Worm (Caenorhabditis elegans) whole organism, mixed stage, embryonic: Measurements from ENCODE around the gene eps-8.

Source experiments
- M03D4.4 ChIP-seq: sonication (generic microtip); optimal IDR thresholded peaks from 2 replicates; lab custom pipeline; 2017; ENCODE audit warnings: mild to moderate bottlenecking, missing genetic modification characterization, missing compliant biosample characterization
- bed-3 ChIP-seq: fragments of 200-800 bp; sonication (Bioruptor generic); optimal IDR thresholded peaks from 3 replicates; lab custom pipeline; 2018; ENCODE audit warnings: mild to moderate bottlenecking, missing genetic modification characterization, moderate library complexity, missing compliant biosample characterization
- blmp-1 ChIP-seq: fragments of 150-350 bp; optimal IDR thresholded peaks from 2 replicates; lab custom pipeline; 2014; ENCODE audit warnings: missing biosample characterization, missing genetic modification characterization
- ceh-39 ChIP-seq: fragments of 150-350 bp; optimal IDR thresholded peaks from 2 replicates; lab custom pipeline; 2014; ENCODE audit warnings: missing biosample characterization, missing genetic modification characterization
- ceh-43 ChIP-seq: fragments of 200-800 bp; sonication (Bioruptor generic); optimal IDR thresholded peaks from 2 replicates; lab custom pipeline; 2018; ENCODE audit warnings: mild to moderate bottlenecking, missing genetic modification characterization, moderate library complexity, missing compliant biosample characterization
- ceh-83 ChIP-seq: fragments of 200-800 bp; sonication (Bioruptor generic); optimal IDR thresholded peaks from 2 replicates; lab custom pipeline; 2018; ENCODE audit warnings: mild to moderate bottlenecking, missing genetic modification characterization, missing compliant biosample characterization
- ces-1 ChIP-seq: fragments of 150-350 bp; optimal IDR thresholded peaks from 2 replicates; lab custom pipeline; 2014; ENCODE audit warnings: missing biosample characterization, missing genetic modification reagents, missing genetic modification characterization
- cnd-1 ChIP-seq: fragments of 200-800 bp; sonication (Bioruptor generic); optimal IDR thresholded peaks from 2 replicates; lab custom pipeline; 2018; ENCODE audit warnings: mild to moderate bottlenecking, missing genetic modification characterization, missing compliant biosample characterization
- drap-1 ChIP-seq: fragments of 200-800 bp; sonication (Bioruptor generic); optimal IDR thresholded peaks from 3 replicates; lab custom pipeline; 2018; ENCODE audit warnings: mild to moderate bottlenecking, missing genetic modification characterization, missing compliant biosample characterization
- elt-1 ChIP-seq: sonication (generic microtip); optimal IDR thresholded peaks from 2 replicates; lab custom pipeline; 2017; ENCODE audit warnings: missing genetic modification characterization, mild to moderate bottlenecking, missing compliant biosample characterization, antibody characterized with exemption, moderate library complexity, borderline replicate concordance; ENCODE audit not compliant: insufficient read depth
- elt-3 ChIP-seq: fragments of 150-350 bp; optimal IDR thresholded peaks from 2 replicates; lab custom pipeline; 2014; ENCODE audit warnings: missing biosample characterization, missing genetic modification characterization
- flh-1 ChIP-seq: fragments of 200-800 bp; sonication (Bioruptor generic); optimal IDR thresholded peaks from 2 replicates; lab custom pipeline; 2018; ENCODE audit warnings: mild to moderate bottlenecking, missing genetic modification characterization, moderate library complexity, missing compliant biosample characterization
- ham-2 ChIP-seq: fragments of 200-800 bp; sonication (Bioruptor generic); optimal IDR thresholded peaks from 2 replicates; lab custom pipeline; 2018; ENCODE audit warnings: mild to moderate bottlenecking, missing genetic modification characterization, missing compliant biosample characterization
- hlh-1 ChIP-seq: fragments of 150-350 bp; optimal IDR thresholded peaks from 2 replicates; lab custom pipeline; 2014; ENCODE audit warnings: missing biosample characterization, missing genetic modification reagents, missing genetic modification characterization
- lin-13 ChIP-seq: fragments of 150-350 bp; optimal IDR thresholded peaks from 2 replicates; lab custom pipeline; 2014; ENCODE audit warnings: missing biosample characterization, missing genetic modification characterization
- lin-32 ChIP-seq: fragments of 200-800 bp; sonication (Bioruptor generic); optimal IDR thresholded peaks from 2 replicates; lab custom pipeline; 2018; ENCODE audit warnings: mild to moderate bottlenecking, missing genetic modification characterization, missing compliant biosample characterization
- lsy-2 ChIP-seq: fragments of 150-350 bp; optimal IDR thresholded peaks from 2 replicates; lab custom pipeline; 2014; ENCODE audit warnings: missing biosample characterization, missing genetic modification characterization
- mab-5 ChIP-seq: fragments of 150-350 bp; optimal IDR thresholded peaks from 2 replicates; lab custom pipeline; 2014; ENCODE audit warnings: missing biosample characterization, missing genetic modification characterization
- mep-1 ChIP-seq: fragments of 150-350 bp; optimal IDR thresholded peaks from 2 replicates; lab custom pipeline; 2017; ENCODE audit warnings: missing biosample characterization, missing genetic modification reagents, missing genetic modification characterization, inconsistent platforms
- mls-2 ChIP-seq: sonication (generic microtip); optimal IDR thresholded peaks from 2 replicates; lab custom pipeline; 2016; ENCODE audit warnings: mild to moderate bottlenecking, missing genetic modification characterization, moderate library complexity, missing compliant biosample characterization
- nhr-12 ChIP-seq: fragments of 150-350 bp; optimal IDR thresholded peaks from 2 replicates; lab custom pipeline; 2014; ENCODE audit warnings: missing biosample characterization, missing genetic modification characterization
- nhr-2 ChIP-seq: fragments of 150-350 bp; optimal IDR thresholded peaks from 2 replicates; lab custom pipeline; 2014; ENCODE audit warnings: missing biosample characterization, missing genetic modification characterization
- nhr-237 ChIP-seq: fragments of 150-350 bp; optimal IDR thresholded peaks from 2 replicates; lab custom pipeline; 2014; ENCODE audit warnings: missing biosample characterization, missing genetic modification characterization
- nhr-28 ChIP-seq: fragments of 150-350 bp; optimal IDR thresholded peaks from 2 replicates; lab custom pipeline; 2014; ENCODE audit warnings: missing biosample characterization, missing genetic modification characterization
- nhr-76 ChIP-seq: sonication (generic microtip); optimal IDR thresholded peaks from 2 replicates; lab custom pipeline; 2017; ENCODE audit warnings: missing biosample characterization, missing genetic modification characterization
- pha-4 ChIP-seq: fragments of 150-350 bp; optimal IDR thresholded peaks from 2 replicates; lab custom pipeline; 2018; ENCODE audit warnings: missing biosample characterization, missing genetic modification reagents, missing genetic modification characterization
- sem-2 ChIP-seq: fragments of 200-800 bp; sonication (Bioruptor generic); optimal IDR thresholded peaks from 2 replicates; lab custom pipeline; 2018; ENCODE audit warnings: mild to moderate bottlenecking, missing genetic modification characterization, missing compliant biosample characterization
- snpc-4 ChIP-seq: fragments of 150-350 bp; optimal IDR thresholded peaks from 2 replicates; lab custom pipeline; 2014; ENCODE audit warnings: missing biosample characterization, missing genetic modification characterization
- sptf-1 ChIP-seq: sonication (generic microtip); optimal IDR thresholded peaks from 2 replicates; lab custom pipeline; 2017; ENCODE audit warnings: mild to moderate bottlenecking, missing genetic modification characterization, moderate library complexity, missing compliant biosample characterization
- tbx-8 ChIP-seq: fragments of 200-800 bp; sonication (Bioruptor generic); optimal IDR thresholded peaks from 2 replicates; lab custom pipeline; 2018; ENCODE audit warnings: mild to moderate bottlenecking, missing genetic modification characterization, moderate library complexity, missing compliant biosample characterization
- unc-120 ChIP-seq: sonication (generic microtip); optimal IDR thresholded peaks from 2 replicates; lab custom pipeline; 2017; ENCODE audit warnings: missing genetic modification characterization, missing compliant biosample characterization; ENCODE audit not compliant: poor library complexity, severe bottlenecking
- unc-39 ChIP-seq: fragments of 150-350 bp; optimal IDR thresholded peaks from 2 replicates; lab custom pipeline; 2014; ENCODE audit warnings: missing biosample characterization, missing genetic modification characterization
- unc-62 ChIP-seq: fragments of 150-350 bp; optimal IDR thresholded peaks from 2 replicates; lab custom pipeline; 2014; ENCODE audit warnings: missing biosample characterization, missing genetic modification reagents, missing genetic modification characterization
- zip-8 ChIP-seq: fragments of 150-350 bp; optimal IDR thresholded peaks from 2 replicates; lab custom pipeline; 2014; ENCODE audit warnings: missing biosample characterization, missing genetic modification characterization
- ztf-11 ChIP-seq: fragments of 150-350 bp; optimal IDR thresholded peaks from 2 replicates; lab custom pipeline; 2014; ENCODE audit warnings: missing biosample characterization, missing genetic modification characterization

Gene eps-8

ce11 chrIV:14879184-14879583, at the start of gene eps-8:
Gene eps-8, plus strand, starts transcription at chrIV:14879484.
- TF ChIP-seq lin-32 (GFP tag; lab: Kevin White, UChicago) (no peak), nhr-28 (no peak), M03D4.4 (tag; lab: Kevin White, UChicago) (no peak), mep-1 (tag; lab: Kevin White, UChicago) (no peak), mls-2 (tag; lab: Kevin White, UChicago) (no peak), pha-4 (tag; lab: Kevin White, UChicago) (no peak), lin-13 (no peak), lsy-2 (tag; lab: Kevin White, UChicago) (no peak), hlh-1 (tag; lab: Kevin White, UChicago) (no peak), nhr-12 (tag; lab: Kevin White, UChicago) (no peak), tbx-8 (GFP tag; lab: Kevin White, UChicago) (no peak), snpc-4 (tag; lab: Kevin White, UChicago) (no peak), nhr-76 (tag; lab: Kevin White, UChicago) (no peak), bed-3 (GFP tag; lab: Kevin White, UChicago) (no peak), ztf-11 (tag; lab: Kevin White, UChicago) (no peak), mab-5 (no peak), sem-2 (GFP tag; lab: Kevin White, UChicago) (no peak)

- no peak for TF ChIP-seq elt-3
- TF ChIP-seq sptf-1, result peak; percentile 15
Observed at ce11 chrIV:14833537-14833936, 45.7 kb upstream of the eps-8 start.

ce11 chrIV:14836885-14837284, 42.4 kb upstream of the eps-8 start, which contains the start of gene Y57G11C.22:
Gene Y57G11C.22, plus strand, starts transcription at chrIV:14837211.
- TF ChIP-seq ces-1 (GFP tag; lab: Kevin White, UChicago) (peak; percentile 79), elt-3 (no peak), unc-120 (peak; percentile 76), lin-32 (GFP tag; lab: Kevin White, UChicago) (no peak), mls-2 (tag; lab: Kevin White, UChicago) (no peak)

ce11 chrIV:14838095-14838494, 41.2 kb upstream of the eps-8 start:
- TF ChIP-seq sptf-1 (peak; percentile 91), lin-32 (GFP tag; lab: Kevin White, UChicago) (peak; percentile 74), pha-4 (tag; lab: Kevin White, UChicago) (no peak), nhr-12 (tag; lab: Kevin White, UChicago) (no peak), sem-2 (GFP tag; lab: Kevin White, UChicago) (no peak), ceh-83 (GFP tag; lab: Kevin White, UChicago) (peak; percentile 85), lin-13 (peak; percentile 26), nhr-28 (no peak), mep-1 (tag; lab: Kevin White, UChicago) (no peak), ceh-39 (tag; lab: Kevin White, UChicago) (peak; percentile 80), M03D4.4 (tag; lab: Kevin White, UChicago) (peak; percentile 83), drap-1 (no peak), zip-8 (tag; lab: Kevin White, UChicago) (no peak), ztf-11 (tag; lab: Kevin White, UChicago) (no peak), elt-1 (peak; percentile 20), nhr-237 (tag; lab: Kevin White, UChicago) (no peak), cnd-1 (tag; lab: Kevin White, UChicago) (peak; percentile 88), nhr-76 (tag; lab: Kevin White, UChicago) (no peak), flh-1 (peak; percentile 37), snpc-4 (tag; lab: Kevin White, UChicago) (no peak), ceh-43 (GFP tag; lab: Kevin White, UChicago) (peak; percentile 35), ham-2 (GFP tag; lab: Kevin White, UChicago) (peak; percentile 70), hlh-1 (tag; lab: Kevin White, UChicago) (no peak), unc-39 (tag; lab: Kevin White, UChicago) (no peak), elt-3 (no peak), unc-62 (peak; percentile 36), bed-3 (GFP tag; lab: Kevin White, UChicago) (peak; percentile 37), mab-5 (no peak), blmp-1 (tag; lab: Kevin White, UChicago) (no peak), nhr-2 (tag; lab: Kevin White, UChicago) (no peak), lsy-2 (tag; lab: Kevin White, UChicago) (peak; percentile 8), unc-120 (peak; percentile 81), ces-1 (GFP tag; lab: Kevin White, UChicago) (peak; percentile 28), tbx-8 (GFP tag; lab: Kevin White, UChicago) (peak; percentile 22), mls-2 (tag; lab: Kevin White, UChicago) (peak; percentile 82)
